Worm (Caenorhabditis elegans) whole organism, L3 larva: ENCODE measurements around the gene gpr-1.

ENCODE experiments used
- aly-2 ChIP-seq: fragments of 150-350 bp; optimal IDR thresholded peaks from 2 replicates; lab custom pipeline; 2014; ENCODE audit warnings: missing biosample characterization, missing genetic modification characterization
- elt-2 ChIP-seq: sonication (generic microtip); optimal IDR thresholded peaks from 2 replicates; lab custom pipeline; 2016; ENCODE audit warnings: missing genetic modification reagents, mild to moderate bottlenecking, missing genetic modification characterization, missing compliant biosample characterization
- eor-1 ChIP-seq, 2 experiments: fragments of 150-350 bp; optimal IDR thresholded peaks; 2 replicates each; lab custom pipeline; 2014 to 2018; ENCODE audit warnings: missing biosample characterization in 2 of 2, missing genetic modification characterization in 2 of 2
- fkh-10 ChIP-seq: sonication (generic microtip); optimal IDR thresholded peaks from 2 replicates; lab custom pipeline; 2017; ENCODE audit warnings: missing biosample characterization, missing genetic modification reagents, missing genetic modification characterization
- nhr-12 ChIP-seq: fragments of 150-350 bp; optimal IDR thresholded peaks from 2 replicates; lab custom pipeline; 2014; ENCODE audit warnings: missing biosample characterization, missing genetic modification characterization
- nhr-23 ChIP-seq: fragments of 150-350 bp; optimal IDR thresholded peaks from 2 replicates; lab custom pipeline; 2014; ENCODE audit warnings: missing biosample characterization, missing genetic modification reagents, missing genetic modification characterization
- nhr-237 ChIP-seq: fragments of 150-350 bp; optimal IDR thresholded peaks from 2 replicates; lab custom pipeline; 2014; ENCODE audit warnings: missing biosample characterization, missing genetic modification characterization
- nhr-77 ChIP-seq: fragments of 150-350 bp; optimal IDR thresholded peaks from 2 replicates; lab custom pipeline; 2014; ENCODE audit warnings: missing biosample characterization, missing genetic modification characterization
- unc-62 ChIP-seq: fragments of 150-350 bp; sonication (generic microtip); optimal IDR thresholded peaks from 4 replicates; lab custom pipeline; 2014; ENCODE audit warnings: missing biosample characterization, missing genetic modification reagents, missing genetic modification characterization
- zag-1 ChIP-seq: fragments of 150-350 bp; optimal IDR thresholded peaks from 2 replicates; lab custom pipeline; 2014; ENCODE audit warnings: missing biosample characterization, missing genetic modification characterization

DNA sequence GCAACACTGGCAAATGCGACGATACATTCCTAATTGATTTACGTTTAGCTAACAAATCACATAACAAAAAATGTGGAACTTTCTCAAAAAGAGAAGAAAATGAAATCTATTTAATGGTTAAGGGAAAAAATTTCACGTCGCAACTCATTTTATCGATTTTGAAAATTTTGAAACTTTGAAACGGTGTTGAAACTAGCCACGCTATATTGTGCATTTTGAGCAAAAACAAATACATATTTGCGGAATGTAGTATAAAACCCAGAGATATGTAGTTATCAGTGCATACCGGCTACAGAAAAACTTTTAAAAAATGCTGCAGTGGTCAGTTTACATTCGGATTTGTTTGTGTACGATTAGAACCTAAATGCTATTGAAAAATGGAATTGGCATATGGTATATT, 35.1 kb upstream of the gpr-1 start, which contains the start of gene C06E1.7:
- TF ChIP-seq nhr-237 (no peak), unc-62 (GFP tag; lab: Kevin White, UChicago) (no peak), elt-2 (tag; lab: Kevin White, UChicago) (no peak), eor-1 (tag; optimal IDR thresholded peaks at IDR 0.05; lab: Kevin White, UChicago) (no peak), nhr-77 (no peak), nhr-12 (no peak), zag-1 (tag; lab: Kevin White, UChicago) (no peak), aly-2 (tag; lab: Kevin White, UChicago) (no peak), fkh-10 (GFP tag; lab: Kevin White, UChicago) (no peak), nhr-23 (tag; lab: Kevin White, UChicago) (no peak)
